Worm (Caenorhabditis elegans): ENCODE measurements around the gene oac-22.

DNA sequence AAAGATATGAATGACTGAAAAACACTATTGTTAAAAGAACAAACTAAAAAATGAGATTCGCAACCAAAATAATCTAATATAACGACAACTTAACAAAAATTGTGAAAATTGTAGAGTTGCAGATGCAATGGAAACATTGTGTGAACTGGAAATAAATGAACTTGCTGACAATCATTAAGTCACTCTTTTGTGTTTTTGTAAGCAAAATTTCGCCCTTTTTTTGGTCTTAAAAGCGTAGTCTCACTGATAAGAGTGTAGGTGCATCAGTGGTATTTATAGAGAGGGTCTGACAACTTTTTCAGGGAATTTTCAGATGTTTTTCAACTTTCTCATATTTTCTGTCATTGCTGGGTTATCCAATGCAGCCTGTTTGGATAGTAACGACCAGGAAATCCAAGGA, 40.6 kb downstream of the oac-22 start, which contains the start of gene clec-68:
- TF ChIP-seq ces-1 (GFP tag; optimal IDR thresholded peaks at IDR 0.05), result no peak
- no peak for TF ChIP-seq tlp-1 (tag; optimal IDR thresholded peaks at IDR 0.05)
- no peak for TF ChIP-seq snpc-4 (tag; optimal IDR thresholded peaks at IDR 0.05)
- TF ChIP-seq aly-2 (tag; optimal IDR thresholded peaks at IDR 0.05), result no peak
